Worm (Caenorhabditis elegans) whole organism, L1 larva: ENCODE measurements around the gene srh-55.
"Not testable (repeated sequence)": the region's sequence is repeated elsewhere in the genome, so short reads cannot be mapped to it uniquely, and the experiment has no call there.

Experiments used
- C04F5.9 ChIP-seq: sonication (generic microtip); optimal IDR thresholded peaks from 2 replicates; lab custom pipeline; 2016; ENCODE audit warnings: missing genetic modification characterization, missing compliant biosample characterization
- C34B4.2 ChIP-seq: sonication (generic microtip); optimal IDR thresholded peaks from 2 replicates; lab custom pipeline; 2017; ENCODE audit warnings: mild to moderate bottlenecking, missing genetic modification characterization, missing compliant biosample characterization
- blmp-1 ChIP-seq: fragments of 150-350 bp; optimal IDR thresholded peaks from 2 replicates; lab custom pipeline; 2014; ENCODE audit warnings: missing biosample characterization, missing genetic modification characterization
- ceh-90 ChIP-seq: sonication (generic microtip); optimal IDR thresholded peaks from 2 replicates; lab custom pipeline; 2016; ENCODE audit warnings: missing genetic modification characterization, missing compliant biosample characterization
- ces-1 ChIP-seq: fragments of 150-350 bp; optimal IDR thresholded peaks from 2 replicates; lab custom pipeline; 2014; ENCODE audit warnings: missing biosample characterization, missing genetic modification reagents, missing genetic modification characterization
- efl-1 ChIP-seq, 4 experiments: fragments of 150-350 bp; optimal IDR thresholded peaks in 3 of 4; peaks in 1 of 4; 1 replicate in 1 of 4; 2 replicates in 3 of 4; lab custom pipeline; 2014; ENCODE audit warnings: missing biosample characterization in 2 of 4, missing genetic modification characterization in 2 of 4, missing genetic modification reagents in 2 of 4
- egl-27 ChIP-seq, 2 experiments: fragments of 150-350 bp in 1 of 2; sonication (generic microtip); optimal IDR thresholded peaks; 3 replicates each; lab custom pipeline; 2017 to 2018; ENCODE audit warnings: missing biosample characterization in 2 of 2, missing genetic modification characterization in 2 of 2, missing genetic modification reagents in 2 of 2
- elt-3 ChIP-seq, 6 experiments: fragments of 150-350 bp in 1 of 6; sonication (generic microtip); optimal IDR thresholded peaks; 2 replicates each; lab custom pipeline; 2017 to 2018; ENCODE audit warnings: missing biosample characterization in 6 of 6, missing genetic modification characterization in 6 of 6, inconsistent platforms in 1 of 6
- ets-5 ChIP-seq: fragments of 200-800 bp; sonication (Bioruptor generic); IDR thresholded peaks from 2 replicates; pipeline ENCODE4 v1.3.6; 2022; ENCODE audit warnings: missing genetic modification characterization, missing compliant biosample characterization
- fkh-8 ChIP-seq: sonication (generic microtip); optimal IDR thresholded peaks from 2 replicates; lab custom pipeline; 2016; ENCODE audit warnings: mild to moderate bottlenecking, missing genetic modification characterization, missing compliant biosample characterization
- fos-1 ChIP-seq: fragments of 150-350 bp; optimal IDR thresholded peaks from 2 replicates; lab custom pipeline; 2014; ENCODE audit warnings: missing biosample characterization, missing genetic modification characterization
- irx-1 ChIP-seq: sonication (generic microtip); optimal IDR thresholded peaks from 2 replicates; lab custom pipeline; 2016; ENCODE audit warnings: missing genetic modification characterization, missing compliant biosample characterization
- jun-1 ChIP-seq: fragments of 150-350 bp; optimal IDR thresholded peaks from 2 replicates; lab custom pipeline; 2014; ENCODE audit warnings: missing biosample characterization, missing genetic modification reagents, missing genetic modification characterization
- mab-9 ChIP-seq: fragments of 200-800 bp; sonication (Bioruptor generic); IDR thresholded peaks from 2 replicates; pipeline ENCODE4 v1.3.6; 2022; ENCODE audit warnings: missing genetic modification reagents, missing genetic modification characterization, missing compliant biosample characterization
- mdl-1 ChIP-seq, 2 experiments: fragments of 150-350 bp; optimal IDR thresholded peaks; 2 replicates each; lab custom pipeline; 2014 to 2017; ENCODE audit warnings: missing biosample characterization in 2 of 2, missing genetic modification characterization in 2 of 2, inconsistent platforms in 1 of 2
- mep-1 ChIP-seq: fragments of 150-350 bp; optimal IDR thresholded peaks from 2 replicates; lab custom pipeline; 2014; ENCODE audit warnings: missing biosample characterization, missing genetic modification characterization
- nhr-19 ChIP-seq: fragments of 200-800 bp; sonication (Bioruptor generic); conservative IDR thresholded peaks from 2 replicates; pipeline ENCODE4 v1.3.6; 2022; ENCODE audit warnings: missing genetic modification characterization, missing compliant biosample characterization
- nhr-20 ChIP-seq: sonication (generic microtip); optimal IDR thresholded peaks from 2 replicates; lab custom pipeline; 2016; ENCODE audit warnings: mild to moderate bottlenecking, missing genetic modification characterization, missing compliant biosample characterization
- nhr-28 ChIP-seq: fragments of 150-350 bp; optimal IDR thresholded peaks from 2 replicates; lab custom pipeline; 2014; ENCODE audit warnings: missing biosample characterization, missing genetic modification characterization
- nhr-71 ChIP-seq: sonication (generic microtip); optimal IDR thresholded peaks from 2 replicates; lab custom pipeline; 2016; ENCODE audit warnings: mild to moderate bottlenecking, missing genetic modification characterization, moderate library complexity, missing compliant biosample characterization
- nhr-77 ChIP-seq: fragments of 150-350 bp; optimal IDR thresholded peaks from 2 replicates; lab custom pipeline; 2014; ENCODE audit warnings: missing biosample characterization, missing genetic modification characterization
- nhr-85 ChIP-seq: sonication (generic microtip); peaks from one replicate; lab custom pipeline; 2016; ENCODE audit warnings: missing genetic modification characterization, inconsistent platforms, missing compliant biosample characterization
- nhr-90 ChIP-seq: sonication (generic microtip); optimal IDR thresholded peaks from 2 replicates; lab custom pipeline; 2016; ENCODE audit warnings: mild to moderate bottlenecking, missing genetic modification characterization, missing compliant biosample characterization; ENCODE audit not compliant: poor library complexity
- pag-3 ChIP-seq: sonication (generic microtip); optimal IDR thresholded peaks from 2 replicates; lab custom pipeline; 2017; ENCODE audit warnings: missing genetic modification characterization, mild to moderate bottlenecking, missing compliant biosample characterization, antibody characterized with exemption, borderline replicate concordance; ENCODE audit not compliant: insufficient read depth
- pqm-1 ChIP-seq: sonication (generic microtip); optimal IDR thresholded peaks from 3 replicates; lab custom pipeline; 2017; ENCODE audit warnings: missing biosample characterization, missing genetic modification characterization
- rnt-1 ChIP-seq: sonication (generic microtip); optimal IDR thresholded peaks from 2 replicates; lab custom pipeline; 2016; ENCODE audit warnings: mild to moderate bottlenecking, missing genetic modification characterization, moderate library complexity, missing compliant biosample characterization
- skn-1 ChIP-seq: fragments of 150-350 bp; optimal IDR thresholded peaks from 2 replicates; lab custom pipeline; 2014; ENCODE audit warnings: missing biosample characterization, missing genetic modification characterization
- sup-37 ChIP-seq: fragments of 200-800 bp; sonication (Bioruptor generic); optimal IDR thresholded peaks from 2 replicates; lab custom pipeline; 2018; ENCODE audit warnings: mild to moderate bottlenecking, missing genetic modification characterization, missing compliant biosample characterization
- swsn-7 ChIP-seq: sonication (generic microtip); optimal IDR thresholded peaks from 2 replicates; lab custom pipeline; 2016; ENCODE audit warnings: missing genetic modification characterization, missing compliant biosample characterization
- tlp-1 ChIP-seq: fragments of 150-350 bp; optimal IDR thresholded peaks from 2 replicates; lab custom pipeline; 2014; ENCODE audit warnings: missing biosample characterization, missing genetic modification characterization
- unc-130 ChIP-seq: fragments of 150-350 bp; optimal IDR thresholded peaks from 2 replicates; lab custom pipeline; 2017; ENCODE audit warnings: missing biosample characterization, missing genetic modification characterization, inconsistent platforms
- unc-98 ChIP-seq: fragments of 200-800 bp; sonication (Bioruptor generic); IDR thresholded peaks from 2 replicates; pipeline ENCODE4 v1.3.6; 2022; ENCODE audit warnings: missing genetic modification characterization, missing compliant biosample characterization
- xbp-1 ChIP-seq: sonication (generic microtip); optimal IDR thresholded peaks from 2 replicates; lab custom pipeline; 2016; ENCODE audit warnings: missing genetic modification characterization, missing compliant biosample characterization
- ztf-4 ChIP-seq: fragments of 150-350 bp; optimal IDR thresholded peaks from 2 replicates; lab custom pipeline; 2014; ENCODE audit warnings: missing biosample characterization, missing genetic modification characterization

Gene srh-55

ce11 chrV:15153277-15153676 is at the start of gene srh-55:
Gene srh-55, plus strand, starts transcription at chrV:15153577.
- TF ChIP-seq efl-1 (optimal IDR thresholded peaks at IDR 0.05; lab: Kevin White, UChicago) (no peak), efl-1 (GFP tag; optimal IDR thresholded peaks at IDR 0.05 in 1 of 2; lab: Kevin White, UChicago) (peak in 1 of 2 experiments; percentile 40), fos-1 (tag; lab: Kevin White, UChicago) (no peak), egl-27 (tag; optimal IDR thresholded peaks at IDR 0.05; lab: Kevin White, UChicago) (no peak), nhr-28 (tag; lab: Kevin White, UChicago) (no peak), rnt-1 (tag; lab: Kevin White, UChicago) (no peak), ceh-90 (no peak)
- TF ChIP-seq, all 84 proteins: peak for 1

ce11 chrV:15105893-15106598 is 47.3 kb upstream of the srh-55 start, which contains the start of gene C01G10.14:
Gene C01G10.14, minus strand, starts transcription at chrV:15105943.
- not testable (repeated sequence) for TF ChIP-seq ceh-90; ets-5; unc-130 (tag; lab: Kevin White, UChicago)

DNA sequence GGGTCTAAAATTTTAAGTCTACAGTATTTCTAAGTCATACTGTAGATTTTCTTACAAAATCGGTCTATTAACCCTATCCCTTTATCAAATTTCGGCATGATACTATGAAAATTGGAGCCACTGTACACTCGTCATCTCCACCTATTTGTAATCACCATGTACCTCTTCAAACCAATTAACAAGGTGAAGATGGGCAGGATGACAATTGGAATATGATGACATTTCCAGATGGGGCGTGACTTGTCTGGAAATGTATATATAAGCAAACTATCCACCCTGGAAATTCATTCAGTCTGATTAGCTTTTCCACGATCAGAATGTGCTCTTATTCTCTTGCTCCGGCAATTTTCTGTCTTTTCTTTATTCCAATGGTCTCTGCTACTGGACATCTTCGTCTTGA is 44.1 kb upstream of the srh-55 start, which contains the start of gene Y75B12A.2:
TSS of gene Y75B12A.2 (plus strand) at position 301 of the 400 bp plus-strand sequence.
- TF ChIP-seq swsn-7 (tag; lab: Kevin White, UChicago) (no peak), unc-98 (no peak), ces-1 (no peak), nhr-19 (no peak), xbp-1 (tag; lab: Kevin White, UChicago) (no peak), skn-1 (no peak), nhr-85 (no peak), irx-1 (tag; lab: Kevin White, UChicago) (no peak), C34B4.2 (tag; lab: Kevin White, UChicago) (no peak), C04F5.9 (no peak), tlp-1 (tag; lab: Kevin White, UChicago) (no peak), fos-1 (tag; lab: Kevin White, UChicago) (no peak), nhr-77 (tag; lab: Kevin White, UChicago) (no peak), blmp-1 (no peak), nhr-90 (no peak), nhr-20 (tag; lab: Kevin White, UChicago) (no peak), mdl-1 (tag; optimal IDR thresholded peaks at IDR 0.05; lab: Kevin White, UChicago) (no peak)
- TF ChIP-seq, all 84 proteins: peak for 0

ce11 chrV:15111660-15112059 is 41.7 kb upstream of the srh-55 start, which contains the start of gene T01G5.7:
Gene T01G5.7, plus strand, starts transcription at chrV:15111960.
- TF ChIP-seq sup-37 (no peak), ztf-4 (tag; lab: Kevin White, UChicago) (no peak), elt-3 (tag; optimal IDR thresholded peaks at IDR 0.05; lab: Kevin White, UChicago) (no peak), skn-1 (no peak), jun-1 (tag; lab: Kevin White, UChicago) (no peak)

DNA sequence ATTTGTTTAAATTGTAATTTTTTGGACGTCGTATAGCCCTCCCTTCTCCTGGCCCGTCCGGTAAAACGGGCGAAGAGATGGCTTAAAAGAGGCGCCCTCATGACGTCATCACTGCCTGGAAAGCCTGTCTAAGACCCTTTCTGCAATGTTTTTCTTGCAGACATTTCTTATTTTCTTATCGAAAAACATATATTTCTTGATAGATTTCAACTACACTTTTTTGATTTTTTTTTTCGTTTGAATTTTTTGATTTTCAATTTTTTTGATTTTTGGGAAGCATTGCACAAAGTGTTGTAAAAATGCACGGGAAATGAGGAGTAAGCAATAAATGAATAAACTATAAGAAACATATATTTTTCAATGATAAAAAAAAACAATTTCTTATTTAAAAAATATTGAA is 39.4 kb upstream of the srh-55 start, which contains the start of gene T01G5.6:
TSS of gene T01G5.6 (minus strand) at position 101 of the 400 bp plus-strand sequence.
- TF ChIP-seq unc-130 (tag; lab: Kevin White, UChicago) (no peak), nhr-85 (no peak), nhr-71 (no peak), pqm-1 (no peak), mep-1 (tag; lab: Kevin White, UChicago) (no peak), mab-9 (GFP tag; lab: Robert Waterston, UW) (no peak), pag-3 (tag; lab: Kevin White, UChicago) (no peak), fkh-8 (tag; lab: Kevin White, UChicago) (no peak), xbp-1 (tag; lab: Kevin White, UChicago) (no peak), jun-1 (tag; lab: Kevin White, UChicago) (no peak), elt-3 (tag; optimal IDR thresholded peaks at IDR 0.05; lab: Kevin White, UChicago) (no peak)
